Worm (Caenorhabditis elegans): Measurements from ENCODE around the gene nhr-247.
A peak's percentile ranks its signal among the peaks of the same experiment; 100 is the strongest.

The nhr-247 gene

ce11 chrV:15290995-15291394 is 31.8 kb upstream of the nhr-247 start, which contains the start of gene cyp-34A2:
Gene cyp-34A2, minus strand, starts transcription at chrV:15291095.
- TF ChIP-seq nhr-76 (tag; optimal IDR thresholded peaks at IDR 0.05) (no peak), nhr-25 (tag; optimal IDR thresholded peaks at IDR 0.05; ENCODE audit: borderline replicate concordance, insufficient read depth) (no peak), nhr-10 (tag; optimal IDR thresholded peaks at IDR 0.05) (no peak), D1046.2 (GFP tag; IDR thresholded peaks at IDR 0.05) (no peak), mes-2 (tag; optimal IDR thresholded peaks at IDR 0.05; ENCODE audit: poor library complexity, severe bottlenecking) (no peak), ceh-20 (GFP tag; IDR thresholded peaks at IDR 0.05) (no peak), mdt-29 (GFP tag; IDR thresholded peaks at IDR 0.05) (no peak), egl-43 (GFP tag; IDR thresholded peaks at IDR 0.05) (no peak), nhr-48 (tag; optimal IDR thresholded peaks at IDR 0.05) (no peak), zfp-2 (tag; optimal IDR thresholded peaks at IDR 0.05) (no peak), dmd-6 (GFP tag; IDR thresholded peaks at IDR 0.05) (no peak), nhr-41 (GFP tag; IDR thresholded peaks at IDR 0.05) (no peak), nhr-237 (tag; optimal IDR thresholded peaks at IDR 0.05) (no peak), ctbp-1 (GFP tag; IDR thresholded peaks at IDR 0.05) (no peak), cey-2 (tag; optimal IDR thresholded peaks at IDR 0.05; ENCODE audit: borderline replicate concordance, insufficient read depth) (no peak), mep-1 (tag; optimal IDR thresholded peaks at IDR 0.05) (no peak), hmg-1.1 (GFP tag; IDR thresholded peaks at IDR 0.05) (no peak), pha-4 (GFP tag; IDR thresholded peaks at IDR 0.05) (no peak), pha-4 (tag; optimal IDR thresholded peaks at IDR 0.05) (no peak)

- no peak for TF ChIP-seq nhr-11 (tag; optimal IDR thresholded peaks at IDR 0.05)
- TF ChIP-seq madf-9 (GFP tag; conservative IDR thresholded peaks at IDR 0.05) = no peak
- TF ChIP-seq egl-43 (GFP tag; IDR thresholded peaks at IDR 0.05) = no peak
Measured at ce11 chrV:15293865-15294264, 28.9 kb upstream of the nhr-247 start, which contains the start of gene str-96. Gene str-96, minus strand, starts transcription at chrV:15293965.

- TF ChIP-seq unc-62 (GFP tag; optimal IDR thresholded peaks at IDR 0.05 in 1 of 2) = no peak
- TF ChIP-seq unc-62 (tag; optimal IDR thresholded peaks at IDR 0.05) = no peak
- peak; percentile 83 for TF ChIP-seq nhr-77 (tag; optimal IDR thresholded peaks at IDR 0.05)
- no peak for TF ChIP-seq dmd-9 (GFP tag; IDR thresholded peaks at IDR 0.05)
- no peak for TF ChIP-seq hmg-1.1 (GFP tag; IDR thresholded peaks at IDR 0.05)
- TF ChIP-seq lin-13 (GFP tag; optimal IDR thresholded peaks at IDR 0.05) = no peak
- no peak for TF ChIP-seq Y105C5A.15 (GFP tag; IDR thresholded peaks at IDR 0.05)
- TF ChIP-seq zfp-2 (tag; optimal IDR thresholded peaks at IDR 0.05) = no peak
- no peak for TF ChIP-seq set-16 (GFP tag; IDR thresholded peaks at IDR 0.05)
- no peak for TF ChIP-seq zag-1 (tag; optimal IDR thresholded peaks at IDR 0.05)
- no peak for TF ChIP-seq daf-16 (GFP tag; optimal IDR thresholded peaks at IDR 0.05)
- peak; percentile 85 for TF ChIP-seq daf-16 (tag; optimal IDR thresholded peaks at IDR 0.05)
- no peak for TF ChIP-seq fos-1 (tag; optimal IDR thresholded peaks at IDR 0.05)
- no peak for TF ChIP-seq lin-29 (GFP tag; IDR thresholded peaks at IDR 0.05)
- no peak for TF ChIP-seq T20F7.1 (GFP tag; optimal IDR thresholded peaks at IDR 0.05)
- no peak for TF ChIP-seq vab-7 (GFP tag; IDR thresholded peaks at IDR 0.05)
- TF ChIP-seq hif-1 (tag; optimal IDR thresholded peaks at IDR 0.05) = no peak
- no peak for TF ChIP-seq aly-2 (tag; optimal IDR thresholded peaks at IDR 0.05)
- no peak for TF ChIP-seq lin-1 (GFP tag; IDR thresholded peaks at IDR 0.05)
- TF ChIP-seq rbr-2 (tag; optimal IDR thresholded peaks at IDR 0.05) = no peak
- no peak for TF ChIP-seq ceh-44 (GFP tag; IDR thresholded peaks at IDR 0.05)
- no peak for TF ChIP-seq daf-19 (GFP tag; conservative IDR thresholded peaks at IDR 0.05)
- TF ChIP-seq nhr-25 (tag; optimal IDR thresholded peaks at IDR 0.05; ENCODE audit: borderline replicate concordance, insufficient read depth) = no peak
- TF ChIP-seq mxl-2 (GFP tag; conservative IDR thresholded peaks at IDR 0.05) = no peak
- no peak for TF ChIP-seq daf-12 (tag; optimal IDR thresholded peaks at IDR 0.05)
- no peak for TF ChIP-seq dmd-8 (GFP tag; IDR thresholded peaks at IDR 0.05)
- no peak for TF ChIP-seq snpc-4 (tag; optimal IDR thresholded peaks at IDR 0.05)
- no peak for TF ChIP-seq dpl-1 (GFP tag; optimal IDR thresholded peaks at IDR 0.05)
- TF ChIP-seq lin-15B (tag; optimal IDR thresholded peaks at IDR 0.05) = no peak
- no peak for TF ChIP-seq nhr-111 (GFP tag; optimal IDR thresholded peaks at IDR 0.05)
- TF ChIP-seq attf-4 (tag; optimal IDR thresholded peaks at IDR 0.05) = no peak
- no peak for TF ChIP-seq ctbp-1 (GFP tag; IDR thresholded peaks at IDR 0.05)
- no peak for TF ChIP-seq mep-1 (tag; optimal IDR thresholded peaks at IDR 0.05)
Measured at ce11 chrV:15298597-15298996, 24.2 kb upstream of the nhr-247 start, which contains the start of gene cpr-3. Gene cpr-3, minus strand, starts transcription at chrV:15298700.
